Worm (Caenorhabditis elegans) whole organism, L4 larva: ENCODE results near the gene gtf-2H5.

Source experiments
- F10B5.3 ChIP-seq: sonication (generic microtip); optimal IDR thresholded peaks from 2 replicates; lab custom pipeline; 2016; ENCODE audit warnings: mild to moderate bottlenecking, missing genetic modification characterization, missing compliant biosample characterization
- F26F4.8 ChIP-seq: fragments of 200-800 bp; sonication (Bioruptor generic); conservative IDR thresholded peaks from 2 replicates; pipeline ENCODE4 v1.3.6; 2022; ENCODE audit warnings: missing genetic modification characterization, missing compliant biosample characterization
- F44E2.7 ChIP-seq: fragments of 200-800 bp; sonication (Bioruptor generic); IDR thresholded peaks from 2 replicates; pipeline ENCODE4 v2.1.2; 2022; ENCODE audit warnings: missing genetic modification characterization, missing compliant biosample characterization
- Y5F2A.4 ChIP-seq: fragments of 200-800 bp; sonication (Bioruptor generic); optimal IDR thresholded peaks from 2 replicates; lab custom pipeline; 2018; ENCODE audit warnings: mild to moderate bottlenecking, missing genetic modification characterization, missing compliant biosample characterization
- ZK337.2 ChIP-seq: fragments of 200-800 bp; sonication (Bioruptor generic); IDR thresholded peaks from 2 replicates; pipeline ENCODE4 v1.3.6; 2022; ENCODE audit warnings: missing genetic modification reagents, missing genetic modification characterization, missing compliant biosample characterization
- aha-1 ChIP-seq: fragments of 150-350 bp; peaks from one replicate; lab custom pipeline; 2014; ENCODE audit warnings: missing biosample characterization, missing genetic modification characterization
- ama-1 ChIP-seq: fragments of 150-350 bp; optimal IDR thresholded peaks from 2 replicates; lab custom pipeline; 2014; ENCODE audit warnings: inconsistent platforms, mixed read lengths
- ceh-20 ChIP-seq: fragments of 200-800 bp; sonication (Bioruptor generic); IDR thresholded peaks from 2 replicates; pipeline ENCODE4 v1.3.6; 2022; ENCODE audit warnings: missing genetic modification reagents, missing genetic modification characterization, missing compliant biosample characterization
- ceh-28 ChIP-seq: fragments of 150-350 bp; optimal IDR thresholded peaks from 2 replicates; lab custom pipeline; 2014; ENCODE audit warnings: missing biosample characterization, missing genetic modification reagents, missing genetic modification characterization
- ceh-32 ChIP-seq: sonication (generic microtip); optimal IDR thresholded peaks from 2 replicates; lab custom pipeline; 2016; ENCODE audit warnings: mild to moderate bottlenecking, missing genetic modification characterization, missing compliant biosample characterization; ENCODE audit not compliant: poor library complexity
- ceh-82 ChIP-seq: sonication (generic microtip); optimal IDR thresholded peaks from 2 replicates; lab custom pipeline; 2017; ENCODE audit warnings: missing biosample characterization, missing genetic modification characterization
- cey-2 ChIP-seq: sonication (generic microtip); optimal IDR thresholded peaks from 3 replicates; lab custom pipeline; 2017; ENCODE audit warnings: missing genetic modification characterization, mild to moderate bottlenecking, missing compliant biosample characterization, antibody characterized with exemption, borderline replicate concordance; ENCODE audit not compliant: insufficient read depth
- daf-12 ChIP-seq: fragments of 150-350 bp; optimal IDR thresholded peaks from 2 replicates; lab custom pipeline; 2014; ENCODE audit warnings: missing biosample characterization, missing genetic modification reagents, missing genetic modification characterization
- daf-8 ChIP-seq: fragments of 200-800 bp; sonication (Bioruptor generic); IDR thresholded peaks from 2 replicates; pipeline ENCODE4 v1.3.6; 2022; ENCODE audit warnings: missing genetic modification characterization, missing compliant biosample characterization
- dmd-6 ChIP-seq: fragments of 200-800 bp; sonication (Bioruptor generic); IDR thresholded peaks from 2 replicates; pipeline ENCODE4 v1.3.6; 2022; ENCODE audit warnings: missing genetic modification reagents, missing genetic modification characterization, missing compliant biosample characterization
- dmd-9 ChIP-seq: fragments of 200-800 bp; sonication (Bioruptor generic); IDR thresholded peaks from 2 replicates; pipeline ENCODE4 v1.3.6; 2022; ENCODE audit warnings: missing genetic modification reagents, missing genetic modification characterization, missing compliant biosample characterization
- duxl-1 ChIP-seq: sonication (generic microtip); optimal IDR thresholded peaks from 2 replicates; lab custom pipeline; 2016; ENCODE audit warnings: mild to moderate bottlenecking, missing genetic modification characterization, moderate library complexity, missing compliant biosample characterization; ENCODE audit not compliant: poor library complexity
- dve-1 ChIP-seq: sonication (generic microtip); optimal IDR thresholded peaks from 2 replicates; lab custom pipeline; 2017; ENCODE audit warnings: antibody characterized with exemption, mild to moderate bottlenecking, missing genetic modification characterization, missing compliant biosample characterization; ENCODE audit not compliant: insufficient read depth
- egl-43 ChIP-seq: fragments of 200-800 bp; sonication (Bioruptor generic); IDR thresholded peaks from 2 replicates; pipeline ENCODE4 v1.3.6; 2022; ENCODE audit warnings: missing genetic modification reagents, missing genetic modification characterization, missing compliant biosample characterization
- gei-8 ChIP-seq: fragments of 200-800 bp; sonication (Bioruptor generic); optimal IDR thresholded peaks from 2 replicates; lab custom pipeline; 2018; ENCODE audit warnings: mild to moderate bottlenecking, missing genetic modification characterization, missing compliant biosample characterization
- hif-1 ChIP-seq, 2 experiments: sonication (generic microtip); optimal IDR thresholded peaks; 2 replicates each; lab custom pipeline; 2016 to 2017; ENCODE audit warnings: missing compliant biosample characterization in 2 of 2, missing genetic modification characterization in 2 of 2, missing genetic modification reagents in 2 of 2, missing genotype in 2 of 2, mild to moderate bottlenecking in 1 of 2
- hmg-1.1 ChIP-seq: fragments of 200-800 bp; sonication (Bioruptor generic); IDR thresholded peaks from 2 replicates; pipeline ENCODE4 v1.3.6; 2022; ENCODE audit warnings: missing genetic modification reagents, missing genetic modification characterization, missing compliant biosample characterization
- jun-1 ChIP-seq: fragments of 150-350 bp; optimal IDR thresholded peaks from 2 replicates; lab custom pipeline; 2014; ENCODE audit warnings: missing biosample characterization, missing genetic modification reagents, missing genetic modification characterization
- lim-7 ChIP-seq: fragments of 200-800 bp; sonication (Bioruptor generic); IDR thresholded peaks from 2 replicates; pipeline ENCODE4 v1.3.6; 2022; ENCODE audit warnings: missing genetic modification characterization, missing compliant biosample characterization
- lin-1 ChIP-seq: fragments of 200-800 bp; sonication (Bioruptor generic); IDR thresholded peaks from 2 replicates; pipeline ENCODE4 v1.3.6; 2022; ENCODE audit warnings: missing genetic modification reagents, missing genetic modification characterization, missing compliant biosample characterization
- lin-15B ChIP-seq: fragments of 150-350 bp; sonication (generic microtip); optimal IDR thresholded peaks from 3 replicates; lab custom pipeline; 2014; ENCODE audit warnings: missing biosample characterization, missing genetic modification characterization
- lin-38 ChIP-seq: fragments of 200-800 bp; sonication (Bioruptor generic); IDR thresholded peaks from 2 replicates; pipeline ENCODE4 v1.3.6; 2022; ENCODE audit warnings: missing genetic modification reagents, missing genetic modification characterization, missing compliant biosample characterization
- lin-39 ChIP-seq: fragments of 150-350 bp; optimal IDR thresholded peaks from 2 replicates; lab custom pipeline; 2014; ENCODE audit warnings: missing biosample characterization, missing genetic modification reagents, missing genetic modification characterization
- lsy-2 ChIP-seq, 2 experiments: fragments of 150-350 bp in 1 of 2; sonication (generic microtip) in 1 of 2; optimal IDR thresholded peaks; 2 replicates each; lab custom pipeline; 2014 to 2017; ENCODE audit warnings: missing biosample characterization in 2 of 2, missing genetic modification characterization in 2 of 2
- madf-5 ChIP-seq, 2 experiments: fragments of 200-800 bp; sonication (Bioruptor generic); IDR thresholded peaks; 2 replicates each; pipeline ENCODE4 v1.3.6; 2022; ENCODE audit warnings: missing compliant biosample characterization in 2 of 2, missing genetic modification characterization in 2 of 2
- mdl-1 ChIP-seq, 2 experiments: fragments of 150-350 bp in 1 of 2; sonication (generic microtip) in 1 of 2; optimal IDR thresholded peaks; 2 replicates each; lab custom pipeline; 2014 to 2017; ENCODE audit warnings: missing biosample characterization in 2 of 2, missing genetic modification characterization in 2 of 2
- mdt-29 ChIP-seq: fragments of 200-800 bp; sonication (Bioruptor generic); IDR thresholded peaks from 2 replicates; pipeline ENCODE4 v1.3.6; 2022; ENCODE audit warnings: missing genetic modification reagents, missing genetic modification characterization, missing compliant biosample characterization
- mes-2 ChIP-seq: sonication (generic microtip); optimal IDR thresholded peaks from 2 replicates; lab custom pipeline; 2016; ENCODE audit warnings: missing genotype, mild to moderate bottlenecking, missing genetic modification characterization, missing compliant biosample characterization; ENCODE audit not compliant: poor library complexity, severe bottlenecking
- nhr-102 ChIP-seq: sonication (generic microtip); optimal IDR thresholded peaks from 2 replicates; lab custom pipeline; 2016; ENCODE audit warnings: mild to moderate bottlenecking, missing genetic modification characterization, moderate library complexity, missing compliant biosample characterization
- nhr-25 ChIP-seq: sonication (generic microtip); optimal IDR thresholded peaks from 2 replicates; lab custom pipeline; 2017; ENCODE audit warnings: missing genetic modification characterization, mild to moderate bottlenecking, missing compliant biosample characterization, antibody characterized with exemption, moderate library complexity, borderline replicate concordance; ENCODE audit not compliant: insufficient read depth
- nhr-42 ChIP-seq: fragments of 200-800 bp; sonication (Bioruptor generic); IDR thresholded peaks from 2 replicates; pipeline ENCODE4 v1.3.6; 2022; ENCODE audit warnings: missing genetic modification characterization, missing compliant biosample characterization
- nhr-6 ChIP-seq: fragments of 150-350 bp; optimal IDR thresholded peaks from 2 replicates; lab custom pipeline; 2014; ENCODE audit warnings: missing biosample characterization, missing genetic modification characterization
- nhr-76 ChIP-seq: fragments of 150-350 bp; optimal IDR thresholded peaks from 2 replicates; lab custom pipeline; 2014; ENCODE audit warnings: missing biosample characterization, missing genetic modification characterization
- pqm-1 ChIP-seq: sonication (generic microtip); optimal IDR thresholded peaks from 2 replicates; lab custom pipeline; 2017; ENCODE audit warnings: missing biosample characterization, missing genetic modification characterization
- set-16 ChIP-seq: fragments of 200-800 bp; sonication (Bioruptor generic); IDR thresholded peaks from 2 replicates; pipeline ENCODE4 v1.3.6; 2022; ENCODE audit warnings: missing genetic modification reagents, missing genetic modification characterization, missing compliant biosample characterization
- snpc-1.2 ChIP-seq: fragments of 200-800 bp; sonication (Bioruptor generic); IDR thresholded peaks from 2 replicates; pipeline ENCODE4 v1.3.6; 2022; ENCODE audit warnings: missing genetic modification reagents, missing genetic modification characterization, missing compliant biosample characterization
- tra-1 ChIP-seq: fragments of 200-800 bp; sonication (Bioruptor generic); IDR thresholded peaks from 2 replicates; pipeline ENCODE4 v1.3.6; 2022; ENCODE audit warnings: missing genetic modification reagents, missing genetic modification characterization, missing compliant biosample characterization
- unc-130 ChIP-seq: sonication (generic microtip); optimal IDR thresholded peaks from 2 replicates; lab custom pipeline; 2016; ENCODE audit warnings: missing genetic modification reagents, missing genetic modification characterization, missing compliant biosample characterization
- unc-39 ChIP-seq: sonication (generic microtip); optimal IDR thresholded peaks from 2 replicates; lab custom pipeline; 2017; ENCODE audit warnings: missing biosample characterization, missing genetic modification characterization
- unc-62 ChIP-seq, 3 experiments: fragments of 150-350 bp in 1 of 3; sonication (generic microtip); optimal IDR thresholded peaks in 2 of 3; peaks in 1 of 3; 1 replicate in 1 of 3; 2 replicates in 2 of 3; lab custom pipeline; 2014 to 2017; ENCODE audit warnings: missing biosample characterization in 3 of 3, missing genetic modification characterization in 3 of 3, missing genetic modification reagents in 3 of 3, missing genotype in 1 of 3
- zfp-3 ChIP-seq: fragments of 200-800 bp; sonication (Bioruptor generic); conservative IDR thresholded peaks from 2 replicates; pipeline ENCODE4 v1.3.6; 2022; ENCODE audit warnings: missing genetic modification reagents, missing genetic modification characterization, missing compliant biosample characterization
- ztf-7 ChIP-seq: fragments of 150-350 bp; optimal IDR thresholded peaks from 2 replicates; lab custom pipeline; 2014; ENCODE audit warnings: missing biosample characterization, missing genetic modification characterization

The gtf-2H5 gene

ce11 chrIII:577467-577866 lies at the start of gene gtf-2H5:
TSS of gene gtf-2H5 (minus strand) at chrIII:577567.
- TF ChIP-seq dmd-9 (GFP tag; lab: Robert Waterston, UW), result no peak
- TF ChIP-seq gei-8 (GFP tag; lab: Kevin White, UChicago), result no peak
- no peak for TF ChIP-seq egl-43 (GFP tag; lab: Robert Waterston, UW)
- TF ChIP-seq daf-8 (GFP tag; lab: Robert Waterston, UW), result no peak
- no peak for TF ChIP-seq tra-1 (GFP tag; lab: Robert Waterston, UW)
- TF ChIP-seq daf-12, result no peak
- TF ChIP-seq ama-1 (lab: Kevin White, UChicago), result no peak
- no peak for TF ChIP-seq lsy-2 (tag; optimal IDR thresholded peaks at IDR 0.05; lab: Kevin White, UChicago)

ce11 chrIII:626091-626490 lies 48.7 kb upstream of the gtf-2H5 start:
- TF ChIP-seq aha-1 (tag; lab: Kevin White, UChicago) (peak; percentile 56), lin-39 (no peak)
- TF ChIP-seq, all 104 proteins: peak for 1

ce11 chrIII:623754-624153 lies 46.4 kb upstream of the gtf-2H5 start:
- TF ChIP-seq ceh-28 (tag; lab: Kevin White, UChicago) (no peak), lin-1 (GFP tag; lab: Robert Waterston, UW) (peak; percentile 73; the same call in 1 of the 2 replicates), F26F4.8 (GFP tag; lab: Robert Waterston, UW) (no peak), lin-38 (GFP tag; lab: Robert Waterston, UW) (peak; percentile 65), nhr-102 (peak; percentile 78), mdt-29 (no peak), dmd-6 (GFP tag; lab: Robert Waterston, UW) (peak; percentile 95), hif-1 (tag; optimal IDR thresholded peaks at IDR 0.05; lab: Kevin White, UChicago) (peak in 1 of 2 experiments; percentile 81), ceh-32 (no peak), cey-2 (tag; lab: Kevin White, UChicago) (no peak), nhr-42 (GFP tag; lab: Robert Waterston, UW) (no peak), duxl-1 (tag; lab: Kevin White, UChicago) (peak; percentile 42), F10B5.3 (no peak), F44E2.7 (GFP tag; lab: Robert Waterston, UW) (no peak), nhr-25 (tag; lab: Kevin White, UChicago) (peak; percentile 36), set-16 (GFP tag; lab: Robert Waterston, UW) (peak; percentile 65; the same call in 1 of the 2 replicates), madf-5 (GFP tag; IDR thresholded peaks at IDR 0.05; lab: Robert Waterston, UW) (no peak), zfp-3 (GFP tag; lab: Robert Waterston, UW) (no peak), ztf-7 (tag; lab: Kevin White, UChicago) (no peak), ceh-82 (no peak), dve-1 (tag; lab: Kevin White, UChicago) (peak; percentile 99), unc-62 (GFP tag; optimal IDR thresholded peaks at IDR 0.05 in 1 of 2; lab: Kevin White, UChicago) (peak in 1 of 2 experiments; percentile 42), unc-62 (tag; optimal IDR thresholded peaks at IDR 0.05; lab: Kevin White, UChicago) (no peak), snpc-1.2 (no peak), lin-39 (no peak), mes-2 (tag; lab: Kevin White, UChicago) (peak; percentile 65), unc-39 (no peak), lin-15B (no peak), ZK337.2 (GFP tag; lab: Robert Waterston, UW) (no peak), mdl-1 (tag; optimal IDR thresholded peaks at IDR 0.05; lab: Kevin White, UChicago) (peak; percentile 60 to 96), lim-7 (no peak), pqm-1 (tag; lab: Kevin White, UChicago) (peak; percentile 97), nhr-6 (tag; lab: Kevin White, UChicago) (peak; percentile 90), jun-1 (tag; lab: Kevin White, UChicago) (peak; percentile 58), Y5F2A.4 (GFP tag; lab: Kevin White, UChicago) (no peak), nhr-76 (tag; lab: Kevin White, UChicago) (no peak), ceh-20 (GFP tag; lab: Robert Waterston, UW) (peak; percentile 86), hmg-1.1 (GFP tag; lab: Robert Waterston, UW) (peak; percentile 91), unc-130 (GFP tag; lab: Kevin White, UChicago) (no peak)
